Fruit fly (Drosophila melanogaster) whole organism: ENCODE results near the gene RIOK1.

Experiments
- CG8478 ChIP-seq: fragments of >200 bp; optimal IDR thresholded peaks from 2 replicates; lab custom pipeline; 2018; ENCODE audit warnings: inconsistent platforms
- pan ChIP-seq: fragments of >200 bp; optimal IDR thresholded peaks from 2 replicates; lab custom pipeline; 2017
- psq ChIP-seq: fragments of >200 bp; optimal IDR thresholded peaks from 2 replicates; lab custom pipeline; 2017
- usp ChIP-seq: fragments of >200 bp; optimal IDR thresholded peaks from 2 replicates; lab custom pipeline; 2017; ENCODE audit warnings: missing biosample characterization, missing genetic modification characterization, mixed read lengths

dm6 chr3L:11599965-11600420, 48.3 kb downstream of the RIOK1 start, which contains the start of the genes CG14137 and CG46394:
- TF ChIP-seq psq, result no peak
- TF ChIP-seq pan (lab: Kevin White, UChicago), result no peak
- no peak for TF ChIP-seq CG8478 (lab: Kevin White, UChicago)
- no peak for TF ChIP-seq usp (GFP tag; lab: Kevin White, UChicago)
